Fruit fly (Drosophila melanogaster): Measurements from ENCODE around the gene DopEcR.

Gene DopEcR

dm6 chr3L:4346379-4346778, 33.8 kb downstream of the DopEcR start (continued):
- TF ChIP-seq CG9139 (GFP tag; optimal IDR thresholded peaks at IDR 0.05) (no peak), spab (GFP tag; optimal IDR thresholded peaks at IDR 0.05) (peak; percentile 8), CG34406 (GFP tag; optimal IDR thresholded peaks at IDR 0.05) (no peak), CG6163 (GFP tag; IDR thresholded peaks at IDR 0.05) (peak; percentile 31; the same call in 1 of the 3 replicates), CG8119 (GFP tag; IDR thresholded peaks at IDR 0.05) (peak; percentile 37; the same call in 1 of the 3 replicates), achi (GFP tag; optimal IDR thresholded peaks at IDR 0.05) (peak; percentile 55), Ets96B (tag; optimal IDR thresholded peaks at IDR 0.05) (peak; percentile 24), eg (GFP tag; IDR thresholded peaks at IDR 0.05) (peak; percentile 58; the same call in 2 of the 3 replicates), CG3032 (tag; optimal IDR thresholded peaks at IDR 0.05) (peak; percentile 46), Smox (GFP tag; optimal IDR thresholded peaks at IDR 0.05) (no peak), Sox102F (GFP tag; optimal IDR thresholded peaks at IDR 0.05) (no peak), CG7368 (GFP tag; optimal IDR thresholded peaks at IDR 0.05) (peak; percentile 33), CG10669 (GFP tag; optimal IDR thresholded peaks at IDR 0.05) (peak; percentile 46), vri (GFP tag; optimal IDR thresholded peaks at IDR 0.05) (no peak), Hr4 (GFP tag; optimal IDR thresholded peaks at IDR 0.05) (peak; percentile 63), CG6854 (GFP tag; optimal IDR thresholded peaks at IDR 0.05) (no peak), pdm3 (GFP tag; optimal IDR thresholded peaks at IDR 0.05) (peak; percentile 54), CG3919 (GFP tag; optimal IDR thresholded peaks at IDR 0.05) (peak; percentile 41), Hr39 (GFP tag; optimal IDR thresholded peaks at IDR 0.05) (peak; percentile 29), CG6276 (GFP tag; optimal IDR thresholded peaks at IDR 0.05) (no peak), net (GFP tag; optimal IDR thresholded peaks at IDR 0.05) (peak; percentile 24), CG11294 (GFP tag; IDR thresholded peaks at IDR 0.05) (peak; percentile 27; the same call in 1 of the 2 replicates), CG1621 (tag; optimal IDR thresholded peaks at IDR 0.05) (no peak), Sox14 (GFP tag; optimal IDR thresholded peaks at IDR 0.05) (peak; percentile 55)

dm6 chr3L:4341078-4341477, 39.1 kb downstream of the DopEcR start:
- peak; percentile 59 for TF ChIP-seq dsx (GFP tag; optimal IDR thresholded peaks at IDR 0.05; ENCODE audit: poor library complexity, severe bottlenecking)
- TF ChIP-seq Smox (GFP tag; optimal IDR thresholded peaks at IDR 0.05), result no peak
- TF ChIP-seq CG15336 (GFP tag; IDR thresholded peaks at IDR 0.05), result no peak
- peak; percentile 82 for TF ChIP-seq svp (GFP tag)
- TF ChIP-seq Eip75B (GFP tag; optimal IDR thresholded peaks at IDR 0.05), result no peak
- no peak for TF ChIP-seq dac (GFP tag; optimal IDR thresholded peaks at IDR 0.05)

dm6 chr3L:4340227-4340626, 40.0 kb downstream of the DopEcR start:
- TF ChIP-seq acj6 (GFP tag; optimal IDR thresholded peaks at IDR 0.05) (no peak), svp (GFP tag) (peak; percentile 91), Eip78C (GFP tag) (peak; percentile 8), eg (GFP tag; IDR thresholded peaks at IDR 0.05) (no peak), CG32006 (GFP tag; optimal IDR thresholded peaks at IDR 0.05) (no peak)

DNA sequence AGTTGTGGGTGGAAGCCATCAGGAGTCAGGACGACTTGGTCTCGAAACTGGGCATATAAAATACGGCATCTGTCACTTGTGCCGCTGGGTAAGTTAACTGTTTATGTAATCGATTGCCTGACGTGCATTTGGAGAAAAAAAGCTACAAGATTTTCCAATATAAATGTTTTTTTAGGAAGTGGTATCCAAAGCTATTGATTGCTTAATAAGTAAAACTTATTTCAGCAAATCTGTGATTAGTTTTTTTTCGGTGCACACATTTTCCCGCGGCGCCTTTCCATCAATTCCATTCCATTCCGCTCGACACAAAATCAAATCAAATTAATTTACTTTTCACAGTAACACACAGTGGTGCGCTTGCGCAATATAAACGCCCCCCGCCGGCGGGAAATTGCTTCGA, 40.7 kb downstream of the DopEcR start:
- TF ChIP-seq Eip93F (GFP tag; optimal IDR thresholded peaks at IDR 0.05) (no peak), cyc (GFP tag; optimal IDR thresholded peaks at IDR 0.05) (no peak), salr (GFP tag; optimal IDR thresholded peaks at IDR 0.05) (no peak), CG34406 (GFP tag; optimal IDR thresholded peaks at IDR 0.05) (no peak), CG8119 (GFP tag; IDR thresholded peaks at IDR 0.05) (0 out of 3 replicates have a peak, but pooled peaks have one; percentile 27), CG10631 (GFP tag; optimal IDR thresholded peaks at IDR 0.05) (no peak), Lpt (GFP tag; optimal IDR thresholded peaks at IDR 0.05) (no peak), Hr4 (GFP tag; optimal IDR thresholded peaks at IDR 0.05) (peak; percentile 20), vri (GFP tag; optimal IDR thresholded peaks at IDR 0.05) (no peak), eg (GFP tag; IDR thresholded peaks at IDR 0.05) (peak; percentile 65), CG6276 (GFP tag; optimal IDR thresholded peaks at IDR 0.05) (peak; percentile 16), dsx (GFP tag; optimal IDR thresholded peaks at IDR 0.05; ENCODE audit: poor library complexity, severe bottlenecking) (no peak), Ets96B (tag; optimal IDR thresholded peaks at IDR 0.05) (no peak), Eip75B (GFP tag; optimal IDR thresholded peaks at IDR 0.05) (no peak), CG11294 (GFP tag; IDR thresholded peaks at IDR 0.05) (no peak), Eip78C (GFP tag) (peak; percentile 45), topi (GFP tag; optimal IDR thresholded peaks at IDR 0.05) (no peak), Met (GFP tag; optimal IDR thresholded peaks at IDR 0.05) (no peak), Smox (GFP tag; optimal IDR thresholded peaks at IDR 0.05) (no peak), fd85E (GFP tag; optimal IDR thresholded peaks at IDR 0.05) (no peak), net (GFP tag; optimal IDR thresholded peaks at IDR 0.05) (no peak), OdsH (GFP tag; optimal IDR thresholded peaks at IDR 0.05) (no peak)

All from whole organism, prepupa.